Worm (Caenorhabditis elegans): ENCODE measurements around the gene clec-25.

clec-25 gene

DNA sequence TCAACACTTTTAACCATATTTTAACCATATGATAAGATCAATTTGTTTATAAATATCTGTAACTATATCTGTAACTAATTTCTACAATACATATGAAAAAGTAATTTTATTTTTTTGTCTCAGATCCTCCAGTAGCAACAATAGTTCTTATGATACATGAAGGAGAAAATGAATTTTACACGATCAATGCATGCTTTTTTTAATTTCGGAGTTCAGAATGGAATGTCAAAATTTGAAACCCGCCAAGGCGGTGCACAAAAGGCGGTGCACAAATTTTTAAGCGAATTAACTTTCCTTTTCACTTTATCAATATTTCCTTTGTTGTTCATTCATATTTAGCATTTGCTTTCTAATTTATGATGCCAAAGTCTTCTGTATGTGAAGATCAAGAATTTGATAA, at the start of gene clec-25:
clec-25 (plus strand) TSS at position 301 of the 400 bp plus-strand sequence.
- TF ChIP-seq nhr-237 (tag; optimal IDR thresholded peaks at IDR 0.05) (no peak), mab-5 (tag; optimal IDR thresholded peaks at IDR 0.05) (no peak), sptf-1 (tag; optimal IDR thresholded peaks at IDR 0.05) (no peak)

DNA sequence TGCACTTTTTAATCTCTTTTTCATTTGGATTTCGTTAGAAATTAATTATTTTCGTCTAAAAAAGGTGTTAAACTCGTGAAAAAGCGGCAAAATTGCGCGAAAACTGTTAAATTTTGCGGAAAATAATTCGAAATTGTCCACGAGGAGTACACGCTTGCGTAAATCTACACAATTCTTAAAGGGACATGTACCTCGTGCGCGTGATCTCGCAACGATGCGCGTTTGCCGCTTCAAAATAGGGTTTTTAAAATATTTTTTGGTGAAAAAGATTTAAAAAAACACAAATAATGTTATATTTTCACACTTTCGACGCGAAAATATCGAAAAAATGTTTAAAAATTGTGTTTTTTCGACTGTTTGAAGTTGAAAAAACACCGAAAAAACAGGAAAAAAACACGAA, 49.7 kb upstream of the clec-25 start:
- TF ChIP-seq ceh-83 (GFP tag; optimal IDR thresholded peaks at IDR 0.05) (no peak), nhr-28 (tag; optimal IDR thresholded peaks at IDR 0.05) (no peak), sptf-1 (tag; optimal IDR thresholded peaks at IDR 0.05) (no peak), nhr-12 (tag; optimal IDR thresholded peaks at IDR 0.05) (no peak), lin-32 (GFP tag; optimal IDR thresholded peaks at IDR 0.05) (no peak), sem-2 (GFP tag; optimal IDR thresholded peaks at IDR 0.05) (no peak), unc-62 (GFP tag; optimal IDR thresholded peaks at IDR 0.05) (no peak), ham-2 (GFP tag; optimal IDR thresholded peaks at IDR 0.05) (no peak), pha-4 (tag; optimal IDR thresholded peaks at IDR 0.05) (no peak), mls-2 (tag; optimal IDR thresholded peaks at IDR 0.05) (no peak), ceh-39 (tag; optimal IDR thresholded peaks at IDR 0.05) (no peak), blmp-1 (tag; optimal IDR thresholded peaks at IDR 0.05) (no peak), zip-8 (tag; optimal IDR thresholded peaks at IDR 0.05) (no peak)

DNA sequence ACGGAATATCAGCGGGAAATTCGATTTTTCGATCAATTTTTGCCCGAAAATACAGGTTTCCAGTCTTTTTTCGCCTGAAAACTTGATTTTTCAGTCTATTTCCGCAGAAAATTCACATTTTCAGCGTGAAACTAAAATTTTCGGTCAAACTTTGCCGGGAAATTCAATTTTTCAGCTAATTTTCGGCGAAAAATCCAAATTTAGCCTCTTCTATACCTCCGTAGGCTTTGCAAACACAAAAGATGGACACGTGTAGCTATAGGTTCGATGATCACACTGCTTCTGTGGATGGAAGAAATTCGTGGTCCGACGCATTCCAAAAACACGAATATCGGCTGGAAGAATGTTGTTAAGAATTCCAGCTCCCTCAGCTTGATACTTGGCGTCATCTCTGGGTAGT, 49.0 kb upstream of the clec-25 start:
- no peak for TF ChIP-seq flh-1 (GFP tag; optimal IDR thresholded peaks at IDR 0.05)
- TF ChIP-seq unc-62 (GFP tag; optimal IDR thresholded peaks at IDR 0.05): no peak
- no peak for TF ChIP-seq lin-13 (tag; optimal IDR thresholded peaks at IDR 0.05)
- TF ChIP-seq cnd-1 (tag; optimal IDR thresholded peaks at IDR 0.05): no peak
- no peak for TF ChIP-seq ceh-43 (GFP tag; optimal IDR thresholded peaks at IDR 0.05)

DNA sequence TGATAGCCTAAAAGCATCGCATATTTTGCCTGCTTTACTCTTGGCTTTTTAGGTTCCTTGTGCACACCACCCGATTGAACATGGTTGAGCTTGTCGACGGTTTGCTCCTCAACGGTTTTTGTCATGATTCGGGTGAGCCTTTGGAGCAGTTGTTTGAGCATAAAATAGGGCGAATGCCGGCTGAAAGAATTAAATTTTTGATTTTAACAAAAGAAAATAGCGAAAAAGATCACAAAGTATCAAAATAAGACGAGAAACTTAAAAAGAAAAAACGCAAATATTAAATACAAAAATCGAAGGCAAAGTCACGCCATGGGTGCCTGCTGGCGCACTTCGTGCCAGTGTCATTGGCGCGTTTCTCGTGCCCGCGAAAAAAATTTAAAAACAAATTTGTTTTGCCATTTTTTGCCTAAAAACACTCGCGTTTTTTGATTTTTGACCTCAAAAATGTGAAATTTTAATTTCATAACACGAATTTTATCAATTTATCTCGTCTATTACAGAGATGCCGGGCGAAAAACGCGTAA, 48.1 kb upstream of the clec-25 start, which contains the start of the genes ctps-1 and pus-1:
ctps-1 (plus strand) TSS at position 51 of the 527 bp plus-strand sequence.
pus-1 (minus strand) TSS at position 125 of the 527 bp plus-strand sequence.
- TF ChIP-seq ceh-43 (GFP tag; optimal IDR thresholded peaks at IDR 0.05) (no peak), mep-1 (tag; optimal IDR thresholded peaks at IDR 0.05) (peak; percentile 15), bed-3 (GFP tag; optimal IDR thresholded peaks at IDR 0.05) (no peak), nhr-28 (tag; optimal IDR thresholded peaks at IDR 0.05) (no peak), lin-13 (tag; optimal IDR thresholded peaks at IDR 0.05) (peak; percentile 65), lsy-2 (tag; optimal IDR thresholded peaks at IDR 0.05) (peak; percentile 52), drap-1 (GFP tag; optimal IDR thresholded peaks at IDR 0.05) (peak; percentile 30), ces-1 (GFP tag; optimal IDR thresholded peaks at IDR 0.05) (peak; percentile 23), unc-62 (GFP tag; optimal IDR thresholded peaks at IDR 0.05) (no peak), pha-4 (tag; optimal IDR thresholded peaks at IDR 0.05) (peak; percentile 47), lin-32 (GFP tag; optimal IDR thresholded peaks at IDR 0.05) (no peak)

DNA sequence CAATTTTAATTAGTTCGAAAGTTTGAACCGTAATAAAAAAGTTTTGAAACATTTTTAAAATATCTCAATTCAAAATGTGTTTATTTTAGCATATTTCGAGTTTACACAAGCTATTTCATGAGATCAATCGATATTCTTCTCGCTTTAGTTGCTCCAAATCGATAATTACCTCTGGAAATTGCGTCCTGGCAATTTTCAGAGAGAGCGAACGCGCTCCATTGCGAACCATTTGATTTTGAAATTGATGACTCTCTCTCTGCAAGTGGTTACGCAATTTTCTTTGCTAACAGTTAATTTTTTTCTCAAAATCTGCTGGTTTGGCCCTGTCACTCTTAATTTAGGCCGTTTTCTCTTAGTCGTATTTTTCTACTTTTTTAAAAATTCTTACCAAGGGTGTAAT, 42.6 kb upstream of the clec-25 start:
- TF ChIP-seq ceh-39 (tag; optimal IDR thresholded peaks at IDR 0.05) (peak; percentile 62), mep-1 (tag; optimal IDR thresholded peaks at IDR 0.05) (no peak), elt-1 (tag; optimal IDR thresholded peaks at IDR 0.05; ENCODE audit: borderline replicate concordance, insufficient read depth) (no peak), zip-8 (tag; optimal IDR thresholded peaks at IDR 0.05) (peak; percentile 10)

DNA sequence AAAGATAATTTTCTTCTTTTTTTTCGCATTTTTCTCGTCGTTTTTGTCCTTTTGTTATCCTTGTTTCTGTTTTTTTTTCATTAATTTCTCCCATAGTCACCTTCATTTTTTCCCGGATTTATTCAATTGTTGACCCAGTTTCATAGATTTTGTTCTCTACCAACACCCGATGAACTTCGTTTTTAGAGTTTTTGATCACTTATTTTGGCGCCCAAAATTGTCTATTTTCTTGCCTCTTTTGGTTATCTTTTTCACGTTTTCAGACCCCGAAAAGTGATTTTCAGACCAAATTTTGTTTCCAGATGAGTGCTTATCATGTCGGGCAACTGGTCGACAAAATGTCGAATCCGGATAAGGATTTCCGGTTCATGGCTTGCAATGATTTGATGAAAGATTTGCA, 40.5 kb upstream of the clec-25 start, which contains the start of gene cand-1:
cand-1 (plus strand) TSS at position 301 of the 400 bp plus-strand sequence.
- TF ChIP-seq mab-5 (tag; optimal IDR thresholded peaks at IDR 0.05) (no peak), M03D4.4 (tag; optimal IDR thresholded peaks at IDR 0.05) (no peak), nhr-237 (tag; optimal IDR thresholded peaks at IDR 0.05) (no peak), ceh-39 (tag; optimal IDR thresholded peaks at IDR 0.05) (no peak), nhr-12 (tag; optimal IDR thresholded peaks at IDR 0.05) (no peak), cnd-1 (tag; optimal IDR thresholded peaks at IDR 0.05) (no peak)

DNA sequence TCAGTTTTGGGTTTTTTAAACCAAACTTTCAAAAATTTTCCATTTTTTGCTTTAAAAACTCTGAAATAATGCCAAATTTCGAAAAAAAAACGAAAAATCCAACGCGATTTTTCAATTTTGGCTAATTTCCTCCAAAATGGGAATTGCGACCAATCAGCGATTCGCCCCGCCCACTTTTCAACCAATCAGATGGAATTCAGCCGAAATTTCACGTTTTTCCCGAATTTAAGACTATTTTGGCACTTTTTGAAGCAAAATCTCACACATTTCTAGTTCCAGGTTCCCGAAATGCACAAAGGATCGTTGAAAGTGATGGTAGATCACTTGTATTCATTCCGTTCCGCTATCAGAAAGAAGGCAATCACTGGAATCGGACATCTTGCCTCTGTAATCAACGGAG, 38.2 kb upstream of the clec-25 start:
- TF ChIP-seq elt-3 (tag; optimal IDR thresholded peaks at IDR 0.05) (no peak), drap-1 (GFP tag; optimal IDR thresholded peaks at IDR 0.05) (no peak), nhr-237 (tag; optimal IDR thresholded peaks at IDR 0.05) (no peak), ceh-39 (tag; optimal IDR thresholded peaks at IDR 0.05) (no peak)
